Fruit fly (Drosophila melanogaster) whole organism, embryonic: Measurements from ENCODE around the gene nenya.

Experiments
- CG11456 ChIP-seq: fragments of 200-800 bp; sonication (Bioruptor generic); IDR thresholded peaks from 3 replicates; pipeline ENCODE4 v1.3.6; 2022; ENCODE audit warnings: missing biosample characterization, missing genetic modification characterization
- CG11504 ChIP-seq: fragments of 200-800 bp; sonication (Bioruptor generic); optimal IDR thresholded peaks from 3 replicates; lab custom pipeline; 2019; ENCODE audit warnings: missing biosample characterization, mild to moderate bottlenecking, missing genetic modification characterization, moderate library complexity
- CG13894 ChIP-seq: fragments of 200-800 bp; sonication (Bioruptor generic); optimal IDR thresholded peaks from 3 replicates; lab custom pipeline; 2018; ENCODE audit warnings: missing biosample characterization, mild to moderate bottlenecking, missing genetic modification characterization, moderate library complexity
- CG16815 ChIP-seq: fragments of 200-800 bp; sonication (Bioruptor generic); optimal IDR thresholded peaks from 3 replicates; lab custom pipeline; 2017; ENCODE audit warnings: missing biosample characterization, mild to moderate bottlenecking, missing genetic modification characterization
- CG1792 ChIP-seq: fragments of 200-800 bp; sonication (Bioruptor generic); optimal IDR thresholded peaks from 2 replicates; lab custom pipeline; 2016; ENCODE audit warnings: missing biosample characterization, missing genetic modification characterization
- CG18011 ChIP-seq: fragments of 200-800 bp; sonication (Bioruptor generic); optimal IDR thresholded peaks from 2 replicates; lab custom pipeline; 2017; ENCODE audit warnings: missing biosample characterization, missing genetic modification characterization, mild to moderate bottlenecking, moderate library complexity, missing genotype
- CG18262 ChIP-seq: fragments of 200-800 bp; optimal IDR thresholded peaks from 3 replicates; lab custom pipeline; 2019; ENCODE audit warnings: missing biosample characterization, mild to moderate bottlenecking, missing genetic modification characterization, moderate library complexity
- CG2678 ChIP-seq: fragments of 200-800 bp; sonication (Bioruptor generic); optimal IDR thresholded peaks from 3 replicates; lab custom pipeline; 2019; ENCODE audit warnings: missing biosample characterization, mild to moderate bottlenecking, missing genetic modification characterization, moderate library complexity
- CG32767 ChIP-seq: fragments of 200-800 bp; sonication (Bioruptor generic); IDR thresholded peaks from 2 replicates; pipeline ENCODE4 v1.3.6; 2022; ENCODE audit warnings: missing biosample characterization, missing genetic modification characterization
- CG4328 ChIP-seq: fragments of 200-800 bp; sonication (Bioruptor generic); optimal IDR thresholded peaks from 3 replicates; lab custom pipeline; 2017; ENCODE audit warnings: missing biosample characterization, missing genetic modification reagents, missing genetic modification characterization
- CG4360 ChIP-seq: fragments of 200-800 bp; sonication (Bioruptor generic); IDR thresholded peaks from 2 replicates; pipeline ENCODE4 v1.3.6; 2022; ENCODE audit warnings: missing biosample characterization, missing genetic modification characterization
- CG6254 ChIP-seq: fragments of 200-800 bp; sonication (Bioruptor generic); optimal IDR thresholded peaks from 3 replicates; lab custom pipeline; 2017; ENCODE audit warnings: mild to moderate bottlenecking, missing biosample characterization, missing genetic modification reagents, missing genetic modification characterization
- CG7372 ChIP-seq: fragments of 200-800 bp; sonication (Bioruptor generic); IDR thresholded peaks from 2 replicates; pipeline ENCODE4 v1.3.6; 2022; ENCODE audit warnings: missing biosample characterization, missing genetic modification characterization
- CG7963 ChIP-seq: fragments of 200-800 bp; sonication (Bioruptor generic); IDR thresholded peaks from 3 replicates; pipeline ENCODE4 v1.3.6; 2022; ENCODE audit warnings: missing biosample characterization, missing genetic modification characterization; ENCODE audit not compliant: partially characterized antibody
- CG8281 ChIP-seq: fragments of 200-800 bp; sonication (Bioruptor generic); optimal IDR thresholded peaks from 2 replicates; lab custom pipeline; 2018; ENCODE audit warnings: missing biosample characterization, mild to moderate bottlenecking, missing genetic modification characterization, moderate library complexity
- CG8290 ChIP-seq, 3 experiments: fragments of 200-800 bp; sonication (Bioruptor generic); optimal IDR thresholded peaks; 2 replicates each; lab custom pipeline; 2016 to 2019; ENCODE audit warnings: missing biosample characterization in 3 of 3, missing genetic modification characterization in 3 of 3, mild to moderate bottlenecking in 2 of 3, moderate library complexity in 1 of 3
- CG8478 ChIP-seq: fragments of >200 bp; optimal IDR thresholded peaks from 2 replicates; lab custom pipeline; 2018
- CG9797 ChIP-seq: fragments of 200-800 bp; sonication (Bioruptor generic); optimal IDR thresholded peaks from 3 replicates; lab custom pipeline; 2018; ENCODE audit warnings: missing biosample characterization, mild to moderate bottlenecking, missing genetic modification characterization
- Dip3 ChIP-seq: fragments of 200-800 bp; sonication (Bioruptor generic); optimal IDR thresholded peaks from 3 replicates; lab custom pipeline; 2016; ENCODE audit warnings: missing biosample characterization, missing genetic modification characterization
- Drgx ChIP-seq: fragments of 200-800 bp; sonication (Bioruptor generic); IDR thresholded peaks from 2 replicates; pipeline ENCODE4 v1.3.6; 2022; ENCODE audit warnings: missing biosample characterization, missing genetic modification characterization
- E2f1 ChIP-seq: fragments of 200-800 bp; sonication (Bioruptor generic); IDR thresholded peaks from 2 replicates; pipeline ENCODE4 v1.3.6; 2022; ENCODE audit warnings: missing biosample characterization, missing genetic modification characterization
- ERR ChIP-seq: fragments of 200-800 bp; sonication (Bioruptor generic); optimal IDR thresholded peaks from 2 replicates; lab custom pipeline; 2016; ENCODE audit warnings: missing biosample characterization, missing genetic modification characterization
- Ets65A ChIP-seq: fragments of 200-800 bp; sonication (Bioruptor generic); peaks from one replicate; lab custom pipeline; 2016; ENCODE audit warnings: missing biosample characterization, missing genetic modification characterization
- H15 ChIP-seq: fragments of 200-800 bp; sonication (Bioruptor generic); IDR thresholded peaks from 3 replicates; pipeline ENCODE4 v1.3.6; 2022; ENCODE audit warnings: missing biosample characterization, missing genetic modification characterization
- Hand ChIP-seq: fragments of 200-800 bp; sonication (Bioruptor generic); optimal IDR thresholded peaks from 2 replicates; lab custom pipeline; 2017; ENCODE audit warnings: mild to moderate bottlenecking, missing biosample characterization, missing genetic modification reagents, missing genetic modification characterization
- Kr ChIP-seq: fragments of 200-800 bp; sonication (Bioruptor generic); optimal IDR thresholded peaks from 2 replicates; lab custom pipeline; 2017; ENCODE audit warnings: missing biosample characterization, mild to moderate bottlenecking, missing genetic modification characterization
- Lpt ChIP-seq: fragments of >200 bp; optimal IDR thresholded peaks from 2 replicates; lab custom pipeline; 2018; ENCODE audit warnings: missing biosample characterization, missing genetic modification characterization
- MBD-R2 ChIP-seq: fragments of 200-800 bp; sonication (Bioruptor generic); IDR thresholded peaks from 2 replicates; pipeline ENCODE4 v1.3.6; 2022; ENCODE audit warnings: missing biosample characterization, missing genetic modification characterization
- MTF-1 ChIP-seq: fragments of 200-800 bp; sonication (Bioruptor generic); optimal IDR thresholded peaks from 2 replicates; lab custom pipeline; 2018; ENCODE audit warnings: missing biosample characterization, mild to moderate bottlenecking, missing genetic modification characterization, borderline replicate concordance
- Mad ChIP-seq: fragments of 200-800 bp; sonication (Bioruptor generic); optimal IDR thresholded peaks from 2 replicates; lab custom pipeline; 2016; ENCODE audit warnings: missing biosample characterization, missing genetic modification characterization
- Mes4 ChIP-seq: fragments of 200-800 bp; sonication (Bioruptor generic); optimal IDR thresholded peaks from 2 replicates; lab custom pipeline; 2016; ENCODE audit warnings: missing biosample characterization, missing genetic modification characterization
- Poxn ChIP-seq: fragments of 200-800 bp; sonication (Bioruptor generic); IDR thresholded peaks from 2 replicates; pipeline ENCODE4 v1.3.6; 2022; ENCODE audit warnings: missing biosample characterization, missing genetic modification characterization
- Ssrp ChIP-seq: fragments of 200-800 bp; sonication (Bioruptor generic); optimal IDR thresholded peaks from 2 replicates; lab custom pipeline; 2018; ENCODE audit warnings: missing biosample characterization, mild to moderate bottlenecking, missing genetic modification characterization, moderate library complexity
- ac ChIP-seq: fragments of 200-800 bp; sonication (Bioruptor generic); optimal IDR thresholded peaks from 3 replicates; lab custom pipeline; 2017; ENCODE audit warnings: missing biosample characterization, mild to moderate bottlenecking, missing genetic modification characterization
- bab2 ChIP-seq: fragments of 200-800 bp; sonication (Bioruptor generic); optimal IDR thresholded peaks from 2 replicates; lab custom pipeline; 2016; ENCODE audit warnings: missing biosample characterization, missing genetic modification characterization
- bcd ChIP-seq: fragments of 200-800 bp; sonication (Bioruptor generic); optimal IDR thresholded peaks from 2 replicates; lab custom pipeline; 2017; ENCODE audit warnings: missing biosample characterization, mild to moderate bottlenecking, missing genetic modification characterization
- cg ChIP-seq: fragments of 200-800 bp; sonication (Bioruptor generic); optimal IDR thresholded peaks from 3 replicates; lab custom pipeline; 2019; ENCODE audit warnings: missing biosample characterization, mild to moderate bottlenecking, missing genetic modification characterization, moderate library complexity
- chm ChIP-seq: fragments of 200-800 bp; sonication (Bioruptor generic); IDR thresholded peaks from 2 replicates; pipeline ENCODE4 v1.3.6; 2022; ENCODE audit warnings: missing biosample characterization, missing genetic modification characterization
- corto ChIP-seq: fragments of 200-800 bp; sonication (Bioruptor generic); optimal IDR thresholded peaks from 2 replicates; lab custom pipeline; 2016; ENCODE audit warnings: missing biosample characterization, mild to moderate bottlenecking, missing genetic modification characterization, moderate library complexity
- dm ChIP-seq: fragments of 200-800 bp; sonication (Bioruptor generic); optimal IDR thresholded peaks from 3 replicates; lab custom pipeline; 2016; ENCODE audit warnings: missing biosample characterization, missing genetic modification characterization
- gro ChIP-seq: fragments of 200-800 bp; sonication (Bioruptor generic); optimal IDR thresholded peaks from 2 replicates; lab custom pipeline; 2016; ENCODE audit warnings: missing biosample characterization, missing genetic modification characterization
- hbn ChIP-seq: fragments of 200-800 bp; sonication (Bioruptor generic); IDR thresholded peaks from 2 replicates; pipeline ENCODE4 v1.3.6; 2022; ENCODE audit warnings: missing biosample characterization, missing genetic modification characterization; ENCODE audit not compliant: partially characterized antibody
- lab ChIP-seq: fragments of 200-800 bp; sonication (Bioruptor generic); optimal IDR thresholded peaks from 3 replicates; lab custom pipeline; 2017; ENCODE audit warnings: missing biosample characterization, missing genetic modification characterization, mild to moderate bottlenecking, moderate library complexity, missing genetic modification reagents
- lilli ChIP-seq: fragments of 200-800 bp; sonication (Bioruptor generic); optimal IDR thresholded peaks from 3 replicates; lab custom pipeline; 2016; ENCODE audit warnings: missing biosample characterization, missing genetic modification characterization
- lmd ChIP-seq: fragments of 200-800 bp; sonication (Bioruptor generic); IDR thresholded peaks from 2 replicates; pipeline ENCODE4 v1.3.6; 2022; ENCODE audit warnings: missing biosample characterization, missing genetic modification characterization
- pnt ChIP-seq: fragments of 200-800 bp; sonication (Bioruptor generic); optimal IDR thresholded peaks from 3 replicates; lab custom pipeline; 2016; ENCODE audit warnings: missing biosample characterization, missing genetic modification characterization
- repo ChIP-seq: fragments of 200-800 bp; sonication (Bioruptor generic); optimal IDR thresholded peaks from 2 replicates; lab custom pipeline; 2016; ENCODE audit warnings: missing biosample characterization, missing genetic modification characterization
- scrt ChIP-seq: fragments of 200-800 bp; sonication (Bioruptor generic); optimal IDR thresholded peaks from 2 replicates; lab custom pipeline; 2018; ENCODE audit warnings: missing biosample characterization, mild to moderate bottlenecking, missing genetic modification characterization, moderate library complexity
- shn ChIP-seq: fragments of 200-800 bp; sonication (Bioruptor generic); optimal IDR thresholded peaks from 3 replicates; lab custom pipeline; 2016; ENCODE audit warnings: missing biosample characterization, missing genetic modification characterization

Gene nenya

DNA sequence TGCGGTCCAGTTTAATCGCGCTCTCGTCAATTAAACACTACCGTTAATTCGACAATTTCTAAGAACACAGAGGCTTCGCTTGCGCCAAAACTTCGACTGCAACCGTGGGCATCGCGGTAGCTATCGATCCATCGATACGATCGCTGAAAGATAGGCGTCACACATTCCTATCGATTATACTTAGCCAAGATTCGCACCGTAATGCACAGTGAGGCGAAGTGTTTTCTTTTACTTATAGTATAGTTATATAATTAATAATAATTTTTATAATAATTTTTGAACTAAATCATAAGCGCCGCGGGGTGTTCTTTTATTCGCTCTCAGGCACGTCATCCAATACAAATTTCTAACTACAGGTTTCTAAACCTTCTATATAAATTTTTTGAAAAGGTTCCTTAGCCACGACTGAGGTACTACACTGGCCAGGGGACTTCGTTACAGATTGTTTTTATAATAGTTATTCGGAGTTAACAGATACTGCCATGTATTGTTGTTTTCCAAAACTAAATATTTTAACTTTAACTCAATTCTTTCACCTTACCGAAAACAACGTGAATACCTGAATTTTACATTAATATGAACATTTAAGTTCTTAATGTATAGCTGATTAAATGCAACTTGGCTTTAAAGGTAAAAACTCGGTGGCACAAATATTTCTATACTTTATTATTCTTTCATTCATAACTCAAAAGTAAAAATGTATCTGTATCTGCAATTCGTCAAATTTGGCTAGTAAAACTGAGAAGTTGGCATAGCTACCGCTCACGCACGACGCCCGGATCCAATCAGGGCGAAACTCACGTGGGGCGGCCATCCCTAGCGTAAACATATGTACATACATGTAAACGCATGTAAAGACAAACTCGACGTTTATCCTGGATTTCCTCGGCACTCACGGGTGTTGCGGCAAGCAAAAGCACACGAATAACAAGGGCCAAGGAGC is 10.0 kb upstream of the nenya start, which contains the start of the genes NSD and BOD1 (continued):
- TF ChIP-seq CG11504 (tag; lab: Kevin White, UChicago): no peak
- no peak for TF ChIP-seq CG18011
- TF ChIP-seq CG4360 (GFP tag; lab: Robert Waterston, UW): no peak; the same call in 1 of the 2 replicates
- TF ChIP-seq E2f1 (GFP tag; lab: Robert Waterston, UW): peak; percentile 84
- TF ChIP-seq ac (GFP tag; lab: Kevin White, UChicago): no peak
- no peak for TF ChIP-seq Lpt
- no peak for TF ChIP-seq Hand (GFP tag; lab: Kevin White, UChicago)
- peak; percentile 62 for TF ChIP-seq CG18262 (tag; lab: Kevin White, UChicago)
- TF ChIP-seq cg (GFP tag; lab: Kevin White, UChicago): no peak
- TF ChIP-seq CG8281 (tag; lab: Kevin White, UChicago): no peak
- no peak for TF ChIP-seq CG8290 (GFP tag; optimal IDR thresholded peaks at IDR 0.05; lab: Kevin White, UChicago)
- no peak for TF ChIP-seq CG8290 (tag; optimal IDR thresholded peaks at IDR 0.05; lab: Kevin White, UChicago)
- no peak for TF ChIP-seq CG8478 (lab: Kevin White, UChicago)
- TF ChIP-seq CG7372 (GFP tag; lab: Robert Waterston, UW): peak; percentile 53; the same call in 1 of the 2 replicates
- TF ChIP-seq CG32767 (GFP tag; lab: Robert Waterston, UW): no peak
- no peak for TF ChIP-seq chm
- TF ChIP-seq gro: no peak
- peak; percentile 88 for TF ChIP-seq MBD-R2 (GFP tag; lab: Robert Waterston, UW)
- TF ChIP-seq CG4328 (GFP tag; lab: Kevin White, UChicago): peak; percentile 18
- no peak for TF ChIP-seq scrt
- TF ChIP-seq Ssrp (tag; lab: Kevin White, UChicago): peak; percentile 46
- TF ChIP-seq bab2 (GFP tag; lab: Kevin White, UChicago): no peak
- TF ChIP-seq CG1792 (GFP tag; lab: Kevin White, UChicago): no peak
- TF ChIP-seq CG13894 (tag; lab: Kevin White, UChicago): no peak
- no peak for TF ChIP-seq Mes4 (GFP tag; lab: Kevin White, UChicago)
- TF ChIP-seq CG7963: peak; percentile 96
- no peak for TF ChIP-seq corto (GFP tag; lab: Kevin White, UChicago)
- TF ChIP-seq lab: peak; percentile 42
- peak; percentile 86 for TF ChIP-seq CG11456 (GFP tag; lab: Robert Waterston, UW)
- peak; percentile 61 for TF ChIP-seq MTF-1 (GFP tag; lab: Kevin White, UChicago)
- TF ChIP-seq lmd (GFP tag; lab: Robert Waterston, UW): peak; percentile 64
- peak; percentile 55 for TF ChIP-seq CG2678
- peak; percentile 40 for TF ChIP-seq lilli (GFP tag; lab: Kevin White, UChicago)
- TF ChIP-seq pnt (GFP tag; lab: Kevin White, UChicago): no peak
- TF ChIP-seq Poxn (GFP tag; lab: Robert Waterston, UW): peak; percentile 37; the same call in 1 of the 2 replicates
- TF ChIP-seq dm (GFP tag; lab: Kevin White, UChicago): peak; percentile 4
- TF ChIP-seq H15 (GFP tag; lab: Robert Waterston, UW): peak; percentile 48; the same call in 1 of the 3 replicates
- no peak for TF ChIP-seq Kr (GFP tag; lab: Kevin White, UChicago)
- TF ChIP-seq Drgx (GFP tag; lab: Robert Waterston, UW): peak; percentile 34; the same call in 1 of the 2 replicates
- TF ChIP-seq shn (GFP tag; lab: Kevin White, UChicago): no peak
- no peak for TF ChIP-seq Mad (GFP tag; lab: Kevin White, UChicago)
- TF ChIP-seq CG6254 (GFP tag; lab: Kevin White, UChicago): no peak
- TF ChIP-seq CG16815: peak; percentile 41
- no peak for TF ChIP-seq CG9797
- peak; percentile 80 for TF ChIP-seq Ets65A (GFP tag; lab: Kevin White, UChicago)
- TF ChIP-seq hbn (GFP tag; lab: Robert Waterston, UW): peak; percentile 86
- TF ChIP-seq repo (GFP tag; lab: Kevin White, UChicago): no peak
- peak; percentile 24 for TF ChIP-seq Dip3 (GFP tag; lab: Kevin White, UChicago)
- TF ChIP-seq ERR (GFP tag; lab: Kevin White, UChicago): no peak
- peak; percentile 32 for TF ChIP-seq bcd
